Worm (Caenorhabditis elegans) whole organism, L4/young adult: ENCODE data around the gene T05H4.11.

Source experiments
- W03F9.2 ChIP-seq: fragments of 150-350 bp; optimal IDR thresholded peaks from 2 replicates; lab custom pipeline; 2014; ENCODE audit warnings: missing biosample characterization, missing genetic modification characterization
- dao-5 ChIP-seq: sonication (generic microtip); optimal IDR thresholded peaks from 2 replicates; lab custom pipeline; 2016; ENCODE audit warnings: missing genotype, missing genetic modification characterization, moderate library complexity, missing compliant biosample characterization
- him-1 ChIP-seq: sonication (generic microtip); optimal IDR thresholded peaks from 2 replicates; lab custom pipeline; 2016; ENCODE audit warnings: missing genotype, missing genetic modification reagents, missing genetic modification characterization, missing compliant biosample characterization

Gene T05H4.11

ce11 chrV:6407587-6407986 is 18.5 kb downstream of the T05H4.11 start:
- TF ChIP-seq him-1 (tag; lab: Kevin White, UChicago) (no peak), W03F9.2 (tag; lab: Kevin White, UChicago) (no peak), dao-5 (no peak)

- TF ChIP-seq W03F9.2 (tag; lab: Kevin White, UChicago) (no peak), him-1 (tag; lab: Kevin White, UChicago) (no peak), dao-5 (no peak)
These were observed 25.0 kb downstream of the T05H4.11 start for ce11 chrV:6400950-6401551.

ce11 chrV:6400528-6400927 is 25.5 kb downstream of the T05H4.11 start:
- TF ChIP-seq dao-5 (no peak), W03F9.2 (tag; lab: Kevin White, UChicago) (no peak), him-1 (tag; lab: Kevin White, UChicago) (no peak)

- TF ChIP-seq him-1 (tag; lab: Kevin White, UChicago) (no peak), W03F9.2 (tag; lab: Kevin White, UChicago) (no peak), dao-5 (no peak)
These were observed 26.2 kb downstream of the T05H4.11 start, which contains the start of gene gfi-1 for ce11 chrV:6399831-6400230. Gene gfi-1 (minus strand): TSS chrV:6399931.

- TF ChIP-seq dao-5 (no peak), him-1 (tag; lab: Kevin White, UChicago) (no peak), W03F9.2 (tag; lab: Kevin White, UChicago) (no peak)
These were observed 27.1 kb downstream of the T05H4.11 start for ce11 chrV:6398922-6399321.

- TF ChIP-seq W03F9.2 (tag; lab: Kevin White, UChicago) = no peak
- TF ChIP-seq dao-5 = no peak
- no peak for TF ChIP-seq him-1 (tag; lab: Kevin White, UChicago)
These were observed 35.9 kb downstream of the T05H4.11 start, which contains the start of gene F57F4.1 for ce11 chrV:6390163-6390562. Gene F57F4.1 (plus strand): TSS chrV:6390463.

ce11 chrV:6389634-6390033 is 36.4 kb downstream of the T05H4.11 start, which contains the start of gene F57F4.2:
Gene F57F4.2 (minus strand): TSS chrV:6389734.
- TF ChIP-seq dao-5 (no peak), him-1 (tag; lab: Kevin White, UChicago) (no peak), W03F9.2 (tag; lab: Kevin White, UChicago) (no peak)

ce11 chrV:6385677-6386276 is 40.3 kb downstream of the T05H4.11 start:
- TF ChIP-seq him-1 (tag; lab: Kevin White, UChicago) (no peak), W03F9.2 (tag; lab: Kevin White, UChicago) (no peak), dao-5 (no peak)

ce11 chrV:6374844-6375243 is 51.2 kb downstream of the T05H4.11 start, which contains the start of gene F13H6.5:
Gene F13H6.5 (minus strand): TSS chrV:6374944.
- TF ChIP-seq him-1 (tag; lab: Kevin White, UChicago) = no peak
- TF ChIP-seq W03F9.2 (tag; lab: Kevin White, UChicago) = no peak
- TF ChIP-seq dao-5 = no peak
